Worm (Caenorhabditis elegans) whole organism, early embryonic: ENCODE results near the gene T02H6.4.

Source experiments
- B0310.2 ChIP-seq: sonication (generic microtip); optimal IDR thresholded peaks from 2 replicates; lab custom pipeline; 2016; ENCODE audit warnings: mild to moderate bottlenecking, missing genetic modification characterization, missing compliant biosample characterization
- F13C5.2 ChIP-seq: sonication (generic microtip); optimal IDR thresholded peaks from 2 replicates; lab custom pipeline; 2017; ENCODE audit warnings: mild to moderate bottlenecking, missing genetic modification characterization, inconsistent platforms, missing compliant biosample characterization
- aly-1 ChIP-seq: sonication (generic microtip); optimal IDR thresholded peaks from 2 replicates; lab custom pipeline; 2016; ENCODE audit warnings: missing genetic modification characterization, missing compliant biosample characterization
- ama-1 ChIP-seq: fragments of 150-350 bp; optimal IDR thresholded peaks from 2 replicates; lab custom pipeline; 2014
- ceh-13 ChIP-seq: fragments of 200-800 bp; sonication (Bioruptor generic); optimal IDR thresholded peaks from 2 replicates; lab custom pipeline; 2018; ENCODE audit warnings: mild to moderate bottlenecking, missing genetic modification characterization, missing compliant biosample characterization
- ceh-36 ChIP-seq: sonication (generic microtip); optimal IDR thresholded peaks from 2 replicates; lab custom pipeline; 2016; ENCODE audit warnings: missing genetic modification characterization, inconsistent platforms, missing compliant biosample characterization
- ets-7 ChIP-seq: sonication (generic microtip); optimal IDR thresholded peaks from 2 replicates; lab custom pipeline; 2016; ENCODE audit warnings: missing genotype, missing genetic modification characterization, missing compliant biosample characterization
- flt-1 ChIP-seq: fragments of 200-800 bp; sonication (Bioruptor generic); IDR thresholded peaks from 2 replicates; pipeline ENCODE4 v1.3.6; 2022; ENCODE audit warnings: missing genetic modification characterization, missing compliant biosample characterization
- hmbx-1 ChIP-seq: sonication (generic microtip); optimal IDR thresholded peaks from 2 replicates; lab custom pipeline; 2016; ENCODE audit warnings: mild to moderate bottlenecking, missing genetic modification characterization, missing compliant biosample characterization
- hmg-4 ChIP-seq: fragments of 200-800 bp; sonication (Bioruptor generic); optimal IDR thresholded peaks from 2 replicates; lab custom pipeline; 2018; ENCODE audit warnings: mild to moderate bottlenecking, missing genetic modification characterization, missing compliant biosample characterization
- hnd-1 ChIP-seq: sonication (generic microtip); optimal IDR thresholded peaks from 2 replicates; lab custom pipeline; 2016; ENCODE audit warnings: missing genetic modification characterization, missing compliant biosample characterization
- pes-1 ChIP-seq: fragments of 200-800 bp; sonication (Bioruptor generic); IDR thresholded peaks from 2 replicates; pipeline ENCODE4 v1.3.6; 2022; ENCODE audit warnings: missing genetic modification reagents, missing genetic modification characterization, missing compliant biosample characterization
- scrt-1 ChIP-seq: fragments of 200-800 bp; sonication (Bioruptor generic); IDR thresholded peaks from 2 replicates; pipeline ENCODE4 v1.3.6; 2022; ENCODE audit warnings: missing genetic modification characterization, missing compliant biosample characterization
- sea-1 ChIP-seq: fragments of 200-800 bp; sonication (Bioruptor generic); conservative IDR thresholded peaks from 2 replicates; pipeline ENCODE4 v1.3.6; 2022; ENCODE audit warnings: missing genetic modification characterization, missing compliant biosample characterization
- tbx-11 ChIP-seq: fragments of 200-800 bp; sonication (Bioruptor generic); IDR thresholded peaks from 2 replicates; pipeline ENCODE4 v1.3.6; 2022; ENCODE audit warnings: missing genetic modification characterization, missing compliant biosample characterization
- tbx-37 ChIP-seq: fragments of 200-800 bp; sonication (Bioruptor generic); conservative IDR thresholded peaks from 2 replicates; pipeline ENCODE4 v1.3.6; 2022; ENCODE audit warnings: missing genetic modification reagents, missing genetic modification characterization, missing compliant biosample characterization
- tra-4 ChIP-seq: sonication (generic microtip); optimal IDR thresholded peaks from 2 replicates; lab custom pipeline; 2017; ENCODE audit warnings: missing genetic modification characterization, missing compliant biosample characterization

The T02H6.4 gene

ce11 chrII:709081-709480 is 19.2 kb downstream of the T02H6.4 start, which contains the start of gene T02H6.1:
Gene T02H6.1, plus strand, starts transcription at chrII:709381.
- TF ChIP-seq sea-1 (GFP tag; lab: Robert Waterston, UW) = no peak
- no peak for TF ChIP-seq hmg-4 (GFP tag; lab: Kevin White, UChicago)
- no peak for TF ChIP-seq F13C5.2
- TF ChIP-seq ets-7 (tag; lab: Kevin White, UChicago) = no peak
- no peak for TF ChIP-seq ama-1 (lab: Kevin White, UChicago)

ce11 chrII:721931-722330 is 32.1 kb downstream of the T02H6.4 start:
- no peak for TF ChIP-seq pes-1 (GFP tag; lab: Robert Waterston, UW)
- no peak for TF ChIP-seq tbx-11 (GFP tag; lab: Robert Waterston, UW)
- TF ChIP-seq ceh-36 (tag; lab: Kevin White, UChicago) = no peak
- no peak for TF ChIP-seq B0310.2 (tag; lab: Kevin White, UChicago)
- no peak for TF ChIP-seq ceh-13

- TF ChIP-seq ama-1 (lab: Kevin White, UChicago) (no peak), hnd-1 (tag; lab: Kevin White, UChicago) (no peak), ceh-36 (tag; lab: Kevin White, UChicago) (no peak), F13C5.2 (no peak), sea-1 (GFP tag; lab: Robert Waterston, UW) (no peak), flt-1 (GFP tag; lab: Robert Waterston, UW) (no peak), hmg-4 (GFP tag; lab: Kevin White, UChicago) (no peak), ceh-13 (no peak), B0310.2 (tag; lab: Kevin White, UChicago) (no peak), aly-1 (no peak), tbx-11 (GFP tag; lab: Robert Waterston, UW) (no peak), ets-7 (tag; lab: Kevin White, UChicago) (no peak), tra-4 (tag; lab: Kevin White, UChicago) (no peak), pes-1 (GFP tag; lab: Robert Waterston, UW) (no peak), tbx-37 (GFP tag; lab: Robert Waterston, UW) (no peak), hmbx-1 (tag; lab: Kevin White, UChicago) (no peak)
Observed at ce11 chrII:723488-723887, 33.6 kb downstream of the T02H6.4 start, which contains the start of gene rfip-2. Gene rfip-2, plus strand, starts transcription at chrII:723788.

ce11 chrII:724004-724403 is 34.2 kb downstream of the T02H6.4 start:
- TF ChIP-seq ama-1 (lab: Kevin White, UChicago) (no peak), aly-1 (no peak), ceh-36 (tag; lab: Kevin White, UChicago) (no peak), B0310.2 (tag; lab: Kevin White, UChicago) (no peak), hnd-1 (tag; lab: Kevin White, UChicago) (no peak), sea-1 (GFP tag; lab: Robert Waterston, UW) (no peak), F13C5.2 (no peak)

- TF ChIP-seq hmg-4 (GFP tag; lab: Kevin White, UChicago) = no peak
- no peak for TF ChIP-seq tra-4 (tag; lab: Kevin White, UChicago)
- TF ChIP-seq ama-1 (lab: Kevin White, UChicago) = no peak
Observed at ce11 chrII:729931-730330, 40.1 kb downstream of the T02H6.4 start.

ce11 chrII:732393-732792 is 42.5 kb downstream of the T02H6.4 start:
- no peak for TF ChIP-seq sea-1 (GFP tag; lab: Robert Waterston, UW)
- TF ChIP-seq ets-7 (tag; lab: Kevin White, UChicago) = no peak
- no peak for TF ChIP-seq ceh-13
- no peak for TF ChIP-seq F13C5.2
- no peak for TF ChIP-seq hmbx-1 (tag; lab: Kevin White, UChicago)
- TF ChIP-seq hmg-4 (GFP tag; lab: Kevin White, UChicago) = no peak
- TF ChIP-seq flt-1 (GFP tag; lab: Robert Waterston, UW) = no peak
- no peak for TF ChIP-seq scrt-1 (GFP tag; lab: Robert Waterston, UW)
- no peak for TF ChIP-seq tra-4 (tag; lab: Kevin White, UChicago)
- TF ChIP-seq tbx-11 (GFP tag; lab: Robert Waterston, UW) = no peak
- no peak for TF ChIP-seq B0310.2 (tag; lab: Kevin White, UChicago)
- TF ChIP-seq ama-1 (lab: Kevin White, UChicago) = no peak
- TF ChIP-seq hnd-1 (tag; lab: Kevin White, UChicago) = no peak
- TF ChIP-seq ceh-36 (tag; lab: Kevin White, UChicago) = no peak
